Worm (Caenorhabditis elegans) whole organism, L4 larva: ENCODE measurements around the gene ral-1.

Experiments used
- F10B5.3 ChIP-seq: sonication (generic microtip); optimal IDR thresholded peaks from 2 replicates; lab custom pipeline; 2016; ENCODE audit warnings: mild to moderate bottlenecking, missing genetic modification characterization, missing compliant biosample characterization
- T20F7.1 ChIP-seq: fragments of 200-800 bp; sonication (Bioruptor generic); optimal IDR thresholded peaks from 2 replicates; lab custom pipeline; 2018; ENCODE audit warnings: mild to moderate bottlenecking, missing genetic modification characterization, missing compliant biosample characterization
- Y105C5A.15 ChIP-seq: fragments of 200-800 bp; sonication (Bioruptor generic); IDR thresholded peaks from 2 replicates; pipeline ENCODE4 v1.3.6; 2022; ENCODE audit warnings: missing genetic modification characterization, missing compliant biosample characterization
- Y48G9A.11 ChIP-seq: fragments of 200-800 bp; sonication (Bioruptor generic); IDR thresholded peaks from 2 replicates; pipeline ENCODE4 v1.3.6; 2022; ENCODE audit warnings: missing genetic modification reagents, missing genetic modification characterization, missing compliant biosample characterization
- Y75B8A.6 ChIP-seq: fragments of 200-800 bp; sonication (Bioruptor generic); IDR thresholded peaks from 2 replicates; pipeline ENCODE4 v1.3.6; 2022; ENCODE audit warnings: missing genetic modification reagents, missing genetic modification characterization, missing compliant biosample characterization
- aha-1 ChIP-seq: fragments of 150-350 bp; peaks from one replicate; lab custom pipeline; 2014; ENCODE audit warnings: missing biosample characterization, missing genetic modification characterization
- ama-1 ChIP-seq: fragments of 150-350 bp; optimal IDR thresholded peaks from 2 replicates; lab custom pipeline; 2014; ENCODE audit warnings: inconsistent platforms, mixed read lengths
- ceh-20 ChIP-seq: fragments of 200-800 bp; sonication (Bioruptor generic); IDR thresholded peaks from 2 replicates; pipeline ENCODE4 v1.3.6; 2022; ENCODE audit warnings: missing genetic modification reagents, missing genetic modification characterization, missing compliant biosample characterization
- ceh-32 ChIP-seq: sonication (generic microtip); optimal IDR thresholded peaks from 2 replicates; lab custom pipeline; 2016; ENCODE audit warnings: mild to moderate bottlenecking, missing genetic modification characterization, missing compliant biosample characterization; ENCODE audit not compliant: poor library complexity
- daf-8 ChIP-seq: fragments of 200-800 bp; sonication (Bioruptor generic); IDR thresholded peaks from 2 replicates; pipeline ENCODE4 v1.3.6; 2022; ENCODE audit warnings: missing genetic modification characterization, missing compliant biosample characterization
- dmd-6 ChIP-seq: fragments of 200-800 bp; sonication (Bioruptor generic); IDR thresholded peaks from 2 replicates; pipeline ENCODE4 v1.3.6; 2022; ENCODE audit warnings: missing genetic modification reagents, missing genetic modification characterization, missing compliant biosample characterization
- dmd-8 ChIP-seq: fragments of 200-800 bp; sonication (Bioruptor generic); IDR thresholded peaks from 2 replicates; pipeline ENCODE4 v1.3.6; 2022; ENCODE audit warnings: missing genetic modification characterization, missing compliant biosample characterization
- dmd-9 ChIP-seq: fragments of 200-800 bp; sonication (Bioruptor generic); IDR thresholded peaks from 2 replicates; pipeline ENCODE4 v1.3.6; 2022; ENCODE audit warnings: missing genetic modification reagents, missing genetic modification characterization, missing compliant biosample characterization
- dve-1 ChIP-seq: sonication (generic microtip); optimal IDR thresholded peaks from 2 replicates; lab custom pipeline; 2017; ENCODE audit warnings: antibody characterized with exemption, mild to moderate bottlenecking, missing genetic modification characterization, missing compliant biosample characterization; ENCODE audit not compliant: insufficient read depth
- egl-27 ChIP-seq: sonication (generic microtip); optimal IDR thresholded peaks from 3 replicates; lab custom pipeline; 2017; ENCODE audit warnings: missing biosample characterization, missing genetic modification reagents, missing genetic modification characterization
- hlh-11 ChIP-seq: fragments of 200-800 bp; sonication (Bioruptor generic); optimal IDR thresholded peaks from 2 replicates; lab custom pipeline; 2018; ENCODE audit warnings: mild to moderate bottlenecking, missing genetic modification characterization, missing compliant biosample characterization
- hmg-1.1 ChIP-seq: fragments of 200-800 bp; sonication (Bioruptor generic); IDR thresholded peaks from 2 replicates; pipeline ENCODE4 v1.3.6; 2022; ENCODE audit warnings: missing genetic modification reagents, missing genetic modification characterization, missing compliant biosample characterization
- lin-1 ChIP-seq: fragments of 200-800 bp; sonication (Bioruptor generic); IDR thresholded peaks from 2 replicates; pipeline ENCODE4 v1.3.6; 2022; ENCODE audit warnings: missing genetic modification reagents, missing genetic modification characterization, missing compliant biosample characterization
- lin-38 ChIP-seq: fragments of 200-800 bp; sonication (Bioruptor generic); IDR thresholded peaks from 2 replicates; pipeline ENCODE4 v1.3.6; 2022; ENCODE audit warnings: missing genetic modification reagents, missing genetic modification characterization, missing compliant biosample characterization
- lsy-2 ChIP-seq, 2 experiments: fragments of 150-350 bp in 1 of 2; sonication (generic microtip) in 1 of 2; optimal IDR thresholded peaks; 2 replicates each; lab custom pipeline; 2014 to 2017; ENCODE audit warnings: missing biosample characterization in 2 of 2, missing genetic modification characterization in 2 of 2
- mdt-29 ChIP-seq: fragments of 200-800 bp; sonication (Bioruptor generic); IDR thresholded peaks from 2 replicates; pipeline ENCODE4 v1.3.6; 2022; ENCODE audit warnings: missing genetic modification reagents, missing genetic modification characterization, missing compliant biosample characterization
- mes-2 ChIP-seq: sonication (generic microtip); optimal IDR thresholded peaks from 2 replicates; lab custom pipeline; 2016; ENCODE audit warnings: missing genotype, mild to moderate bottlenecking, missing genetic modification characterization, missing compliant biosample characterization; ENCODE audit not compliant: poor library complexity, severe bottlenecking
- nhr-10 ChIP-seq: fragments of 150-350 bp; optimal IDR thresholded peaks from 2 replicates; lab custom pipeline; 2014; ENCODE audit warnings: missing biosample characterization, missing genetic modification characterization
- nhr-102 ChIP-seq: sonication (generic microtip); optimal IDR thresholded peaks from 2 replicates; lab custom pipeline; 2016; ENCODE audit warnings: mild to moderate bottlenecking, missing genetic modification characterization, moderate library complexity, missing compliant biosample characterization
- nhr-111 ChIP-seq: fragments of 200-800 bp; sonication (Bioruptor generic); optimal IDR thresholded peaks from 2 replicates; lab custom pipeline; 2018; ENCODE audit warnings: mild to moderate bottlenecking, missing genetic modification characterization, missing compliant biosample characterization
- nhr-25 ChIP-seq: sonication (generic microtip); optimal IDR thresholded peaks from 2 replicates; lab custom pipeline; 2017; ENCODE audit warnings: missing genetic modification characterization, mild to moderate bottlenecking, missing compliant biosample characterization, antibody characterized with exemption, moderate library complexity, borderline replicate concordance; ENCODE audit not compliant: insufficient read depth
- nhr-28 ChIP-seq: fragments of 150-350 bp; optimal IDR thresholded peaks from 2 replicates; lab custom pipeline; 2014; ENCODE audit warnings: missing biosample characterization, missing genetic modification characterization
- nhr-41 ChIP-seq: fragments of 200-800 bp; sonication (Bioruptor generic); IDR thresholded peaks from 2 replicates; pipeline ENCODE4 v1.3.6; 2022; ENCODE audit warnings: missing genetic modification reagents, missing genetic modification characterization, missing compliant biosample characterization
- nhr-6 ChIP-seq: fragments of 150-350 bp; optimal IDR thresholded peaks from 2 replicates; lab custom pipeline; 2014; ENCODE audit warnings: missing biosample characterization, missing genetic modification characterization
- pqm-1 ChIP-seq: sonication (generic microtip); optimal IDR thresholded peaks from 2 replicates; lab custom pipeline; 2017; ENCODE audit warnings: missing biosample characterization, missing genetic modification characterization
- skn-1 ChIP-seq: fragments of 150-350 bp; optimal IDR thresholded peaks from 2 replicates; lab custom pipeline; 2014; ENCODE audit warnings: missing biosample characterization, missing genetic modification characterization
- unc-39 ChIP-seq: sonication (generic microtip); optimal IDR thresholded peaks from 2 replicates; lab custom pipeline; 2017; ENCODE audit warnings: missing biosample characterization, missing genetic modification characterization
- unc-62 ChIP-seq, 3 experiments: fragments of 150-350 bp in 1 of 3; sonication (generic microtip); optimal IDR thresholded peaks in 2 of 3; peaks in 1 of 3; 1 replicate in 1 of 3; 2 replicates in 2 of 3; lab custom pipeline; 2014 to 2017; ENCODE audit warnings: missing biosample characterization in 3 of 3, missing genetic modification characterization in 3 of 3, missing genetic modification reagents in 3 of 3, missing genotype in 1 of 3
- zag-1 ChIP-seq: fragments of 150-350 bp; optimal IDR thresholded peaks from 2 replicates; lab custom pipeline; 2014; ENCODE audit warnings: missing biosample characterization, missing genetic modification characterization

ral-1 gene

DNA sequence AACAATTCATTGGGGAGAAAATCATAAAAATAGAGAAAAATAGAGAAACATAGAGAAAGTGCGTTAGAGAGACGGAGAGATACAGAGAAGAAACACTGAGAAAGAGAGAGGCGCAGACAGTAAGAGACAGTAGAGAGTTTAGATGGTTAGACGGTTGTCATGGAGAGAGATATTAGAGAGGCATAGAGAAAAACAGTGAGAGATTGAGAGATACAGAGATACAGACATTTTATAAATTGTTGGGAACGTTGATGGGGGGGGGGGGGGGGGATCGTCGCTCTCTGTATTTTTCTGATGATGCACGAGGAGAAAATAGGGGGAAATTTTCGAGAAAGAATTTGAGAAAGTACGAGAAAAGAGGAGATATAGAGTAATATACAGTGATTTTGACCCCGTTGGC is 31.8 kb upstream of the ral-1 start (continued):
- TF ChIP-seq nhr-25 (tag; lab: Kevin White, UChicago) (peak; percentile 9), nhr-111 (no peak), unc-39 (no peak), mdt-29 (GFP tag; lab: Robert Waterston, UW) (no peak), ceh-20 (GFP tag; lab: Robert Waterston, UW) (peak; percentile 37; the same call in 1 of the 2 replicates), lsy-2 (tag; optimal IDR thresholded peaks at IDR 0.05; lab: Kevin White, UChicago) (peak; percentile 30 to 89), dmd-6 (GFP tag; lab: Robert Waterston, UW) (peak; percentile 77), nhr-102 (tag; lab: Kevin White, UChicago) (peak; percentile 22)

DNA sequence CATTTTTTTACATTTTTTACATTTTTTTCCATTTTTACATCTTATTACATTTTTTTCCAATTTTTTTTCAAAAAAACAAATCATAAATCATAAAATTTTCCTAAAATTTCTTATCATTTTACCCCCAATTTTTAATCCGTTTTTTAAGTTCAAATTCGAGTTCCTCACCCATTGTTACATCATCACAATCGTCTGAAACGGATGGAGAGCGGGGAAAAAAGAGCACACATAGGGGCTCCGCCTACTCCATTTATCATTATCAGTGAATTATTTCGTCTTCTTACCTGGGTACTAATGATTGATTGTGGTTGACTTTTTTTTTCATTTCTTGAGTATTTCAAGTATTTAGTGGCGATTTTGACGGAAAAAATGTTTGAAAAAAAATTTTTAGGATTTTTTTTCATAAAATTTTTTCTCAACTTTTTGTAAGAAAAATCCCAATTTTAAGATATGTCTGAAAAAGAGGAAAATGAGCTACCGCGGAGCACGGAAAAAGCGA is 29.2 kb upstream of the ral-1 start, which contains the start of gene mfsd-8:
mfsd-8 (plus strand) TSS at position 449 of the 499 bp plus-strand sequence.
- TF ChIP-seq dmd-9 (GFP tag; lab: Robert Waterston, UW): no peak
- TF ChIP-seq dve-1 (tag; lab: Kevin White, UChicago): peak; percentile 51
- no peak for TF ChIP-seq T20F7.1 (GFP tag; lab: Kevin White, UChicago)
- no peak for TF ChIP-seq lin-38 (GFP tag; lab: Robert Waterston, UW)
- TF ChIP-seq dmd-6 (GFP tag; lab: Robert Waterston, UW): peak; percentile 88
- TF ChIP-seq nhr-41: peak; percentile 88
- peak; percentile 81 for TF ChIP-seq pqm-1 (tag; lab: Kevin White, UChicago)
- peak; percentile 36 for TF ChIP-seq aha-1 (tag; lab: Kevin White, UChicago)
- TF ChIP-seq F10B5.3: no peak
- peak; percentile 46 for TF ChIP-seq nhr-28 (tag; lab: Kevin White, UChicago)
- no peak for TF ChIP-seq dmd-8 (GFP tag; lab: Robert Waterston, UW)
- no peak for TF ChIP-seq hlh-11 (tag; lab: Kevin White, UChicago)
- TF ChIP-seq Y105C5A.15 (GFP tag; lab: Robert Waterston, UW): no peak
- no peak for TF ChIP-seq nhr-102 (tag; lab: Kevin White, UChicago)
- no peak for TF ChIP-seq daf-8 (GFP tag; lab: Robert Waterston, UW)
- no peak for TF ChIP-seq skn-1 (tag; lab: Kevin White, UChicago)
- no peak for TF ChIP-seq Y75B8A.6 (GFP tag; lab: Robert Waterston, UW)
- TF ChIP-seq lin-1 (GFP tag; lab: Robert Waterston, UW): peak; percentile 72
- no peak for TF ChIP-seq nhr-10
- TF ChIP-seq ama-1 (lab: Kevin White, UChicago): no peak
- no peak for TF ChIP-seq ceh-32
- no peak for TF ChIP-seq Y48G9A.11 (GFP tag; lab: Robert Waterston, UW)

ce11 chrIII:3294283-3294793 is 16.8 kb upstream of the ral-1 start, which contains the start of the genes Y53G8AR.8 and Y53G8AR.6:
TSS of gene Y53G8AR.8 (minus strand) at chrIII:3294330.
TSS of gene Y53G8AR.6 (plus strand) at chrIII:3294743.
- TF ChIP-seq nhr-6 (tag; lab: Kevin White, UChicago): no peak
- TF ChIP-seq lsy-2 (tag; optimal IDR thresholded peaks at IDR 0.05; lab: Kevin White, UChicago): peak in 1 of 2 experiments; percentile 51
- peak; percentile 60 for TF ChIP-seq mes-2 (tag; lab: Kevin White, UChicago)
- peak; percentile 29 for TF ChIP-seq aha-1 (tag; lab: Kevin White, UChicago)
- no peak for TF ChIP-seq nhr-25 (tag; lab: Kevin White, UChicago)

- peak; percentile 42 for TF ChIP-seq aha-1 (tag; lab: Kevin White, UChicago)
- no peak for TF ChIP-seq egl-27
- TF ChIP-seq zag-1 (tag; lab: Kevin White, UChicago): no peak
These were observed 14.0 kb upstream of the ral-1 start, which contains the start of gene Y53G8AR.5 for ce11 chrIII:3297151-3297550. TSS of gene Y53G8AR.5 (plus strand) at chrIII:3297451.

DNA sequence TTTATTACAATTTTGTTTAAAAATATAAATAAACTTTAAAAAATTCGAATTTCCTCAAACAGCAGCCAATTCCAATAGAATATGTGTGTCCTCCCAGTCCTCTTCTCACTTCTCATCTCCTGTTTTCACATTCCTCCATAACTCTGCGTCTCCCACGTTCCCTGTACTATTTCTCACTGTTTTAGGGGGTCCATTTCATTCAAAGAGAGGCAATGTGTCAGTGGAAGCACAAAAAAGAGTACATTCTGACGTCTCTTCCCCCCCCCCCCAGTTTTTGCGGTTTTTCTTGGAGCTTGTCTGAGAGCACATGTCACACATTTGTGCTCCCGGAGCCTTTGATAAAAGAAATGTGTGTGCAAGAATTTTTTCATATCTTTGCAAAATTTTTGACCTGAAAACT is 6.6 kb upstream of the ral-1 start:
- peak in 1 of 2 experiments; percentile 73 for TF ChIP-seq unc-62 (GFP tag; optimal IDR thresholded peaks at IDR 0.05 in 1 of 2; lab: Kevin White, UChicago)
- TF ChIP-seq unc-62 (tag; optimal IDR thresholded peaks at IDR 0.05; lab: Kevin White, UChicago): no peak
- 0 out of 2 replicates have a peak, but pooled peaks have one; percentile 43 for TF ChIP-seq hmg-1.1
- no peak for TF ChIP-seq dmd-9 (GFP tag; lab: Robert Waterston, UW)
- peak in 1 of 2 experiments; percentile 21 for TF ChIP-seq lsy-2 (tag; optimal IDR thresholded peaks at IDR 0.05; lab: Kevin White, UChicago)
